Worm (Caenorhabditis elegans) whole organism, mixed stage, embryonic: ENCODE results near the gene ugt-11.

ENCODE experiments used
- M03D4.4 ChIP-seq: sonication (generic microtip); optimal IDR thresholded peaks from 2 replicates; lab custom pipeline; 2017; ENCODE audit warnings: mild to moderate bottlenecking, missing genetic modification characterization, missing compliant biosample characterization
- bed-3 ChIP-seq: fragments of 200-800 bp; sonication (Bioruptor generic); optimal IDR thresholded peaks from 3 replicates; lab custom pipeline; 2018; ENCODE audit warnings: mild to moderate bottlenecking, missing genetic modification characterization, moderate library complexity, missing compliant biosample characterization
- blmp-1 ChIP-seq: fragments of 150-350 bp; optimal IDR thresholded peaks from 2 replicates; lab custom pipeline; 2014; ENCODE audit warnings: missing biosample characterization, missing genetic modification characterization
- ceh-39 ChIP-seq: fragments of 150-350 bp; optimal IDR thresholded peaks from 2 replicates; lab custom pipeline; 2014; ENCODE audit warnings: missing biosample characterization, missing genetic modification characterization
- ceh-43 ChIP-seq: fragments of 200-800 bp; sonication (Bioruptor generic); optimal IDR thresholded peaks from 2 replicates; lab custom pipeline; 2018; ENCODE audit warnings: mild to moderate bottlenecking, missing genetic modification characterization, moderate library complexity, missing compliant biosample characterization
- ces-1 ChIP-seq: fragments of 150-350 bp; optimal IDR thresholded peaks from 2 replicates; lab custom pipeline; 2014; ENCODE audit warnings: missing biosample characterization, missing genetic modification reagents, missing genetic modification characterization
- cnd-1 ChIP-seq: fragments of 200-800 bp; sonication (Bioruptor generic); optimal IDR thresholded peaks from 2 replicates; lab custom pipeline; 2018; ENCODE audit warnings: mild to moderate bottlenecking, missing genetic modification characterization, missing compliant biosample characterization
- drap-1 ChIP-seq: fragments of 200-800 bp; sonication (Bioruptor generic); optimal IDR thresholded peaks from 3 replicates; lab custom pipeline; 2018; ENCODE audit warnings: mild to moderate bottlenecking, missing genetic modification characterization, missing compliant biosample characterization
- elt-1 ChIP-seq: sonication (generic microtip); optimal IDR thresholded peaks from 2 replicates; lab custom pipeline; 2017; ENCODE audit warnings: missing genetic modification characterization, mild to moderate bottlenecking, missing compliant biosample characterization, antibody characterized with exemption, moderate library complexity, borderline replicate concordance; ENCODE audit not compliant: insufficient read depth
- elt-3 ChIP-seq: fragments of 150-350 bp; optimal IDR thresholded peaks from 2 replicates; lab custom pipeline; 2014; ENCODE audit warnings: missing biosample characterization, missing genetic modification characterization
- flh-1 ChIP-seq: fragments of 200-800 bp; sonication (Bioruptor generic); optimal IDR thresholded peaks from 2 replicates; lab custom pipeline; 2018; ENCODE audit warnings: mild to moderate bottlenecking, missing genetic modification characterization, moderate library complexity, missing compliant biosample characterization
- ham-2 ChIP-seq: fragments of 200-800 bp; sonication (Bioruptor generic); optimal IDR thresholded peaks from 2 replicates; lab custom pipeline; 2018; ENCODE audit warnings: mild to moderate bottlenecking, missing genetic modification characterization, missing compliant biosample characterization
- hlh-1 ChIP-seq: fragments of 150-350 bp; optimal IDR thresholded peaks from 2 replicates; lab custom pipeline; 2014; ENCODE audit warnings: missing biosample characterization, missing genetic modification reagents, missing genetic modification characterization
- lin-13 ChIP-seq: fragments of 150-350 bp; optimal IDR thresholded peaks from 2 replicates; lab custom pipeline; 2014; ENCODE audit warnings: missing biosample characterization, missing genetic modification characterization
- lin-32 ChIP-seq: fragments of 200-800 bp; sonication (Bioruptor generic); optimal IDR thresholded peaks from 2 replicates; lab custom pipeline; 2018; ENCODE audit warnings: mild to moderate bottlenecking, missing genetic modification characterization, missing compliant biosample characterization
- lsy-2 ChIP-seq: fragments of 150-350 bp; optimal IDR thresholded peaks from 2 replicates; lab custom pipeline; 2014; ENCODE audit warnings: missing biosample characterization, missing genetic modification characterization
- mab-5 ChIP-seq: fragments of 150-350 bp; optimal IDR thresholded peaks from 2 replicates; lab custom pipeline; 2014; ENCODE audit warnings: missing biosample characterization, missing genetic modification characterization
- mep-1 ChIP-seq: fragments of 150-350 bp; optimal IDR thresholded peaks from 2 replicates; lab custom pipeline; 2017; ENCODE audit warnings: missing biosample characterization, missing genetic modification reagents, missing genetic modification characterization, inconsistent platforms
- mls-2 ChIP-seq: sonication (generic microtip); optimal IDR thresholded peaks from 2 replicates; lab custom pipeline; 2016; ENCODE audit warnings: mild to moderate bottlenecking, missing genetic modification characterization, moderate library complexity, missing compliant biosample characterization
- nhr-12 ChIP-seq: fragments of 150-350 bp; optimal IDR thresholded peaks from 2 replicates; lab custom pipeline; 2014; ENCODE audit warnings: missing biosample characterization, missing genetic modification characterization
- nhr-2 ChIP-seq: fragments of 150-350 bp; optimal IDR thresholded peaks from 2 replicates; lab custom pipeline; 2014; ENCODE audit warnings: missing biosample characterization, missing genetic modification characterization
- nhr-237 ChIP-seq: fragments of 150-350 bp; optimal IDR thresholded peaks from 2 replicates; lab custom pipeline; 2014; ENCODE audit warnings: missing biosample characterization, missing genetic modification characterization
- nhr-28 ChIP-seq: fragments of 150-350 bp; optimal IDR thresholded peaks from 2 replicates; lab custom pipeline; 2014; ENCODE audit warnings: missing biosample characterization, missing genetic modification characterization
- nhr-76 ChIP-seq: sonication (generic microtip); optimal IDR thresholded peaks from 2 replicates; lab custom pipeline; 2017; ENCODE audit warnings: missing biosample characterization, missing genetic modification characterization
- pha-4 ChIP-seq: fragments of 150-350 bp; optimal IDR thresholded peaks from 2 replicates; lab custom pipeline; 2018; ENCODE audit warnings: missing biosample characterization, missing genetic modification reagents, missing genetic modification characterization
- sem-2 ChIP-seq: fragments of 200-800 bp; sonication (Bioruptor generic); optimal IDR thresholded peaks from 2 replicates; lab custom pipeline; 2018; ENCODE audit warnings: mild to moderate bottlenecking, missing genetic modification characterization, missing compliant biosample characterization
- snpc-4 ChIP-seq: fragments of 150-350 bp; optimal IDR thresholded peaks from 2 replicates; lab custom pipeline; 2014; ENCODE audit warnings: missing biosample characterization, missing genetic modification characterization
- sptf-1 ChIP-seq: sonication (generic microtip); optimal IDR thresholded peaks from 2 replicates; lab custom pipeline; 2017; ENCODE audit warnings: mild to moderate bottlenecking, missing genetic modification characterization, moderate library complexity, missing compliant biosample characterization
- tbx-8 ChIP-seq: fragments of 200-800 bp; sonication (Bioruptor generic); optimal IDR thresholded peaks from 2 replicates; lab custom pipeline; 2018; ENCODE audit warnings: mild to moderate bottlenecking, missing genetic modification characterization, moderate library complexity, missing compliant biosample characterization
- unc-120 ChIP-seq: sonication (generic microtip); optimal IDR thresholded peaks from 2 replicates; lab custom pipeline; 2017; ENCODE audit warnings: missing genetic modification characterization, missing compliant biosample characterization; ENCODE audit not compliant: poor library complexity, severe bottlenecking
- unc-39 ChIP-seq: fragments of 150-350 bp; optimal IDR thresholded peaks from 2 replicates; lab custom pipeline; 2014; ENCODE audit warnings: missing biosample characterization, missing genetic modification characterization
- zip-8 ChIP-seq: fragments of 150-350 bp; optimal IDR thresholded peaks from 2 replicates; lab custom pipeline; 2014; ENCODE audit warnings: missing biosample characterization, missing genetic modification characterization
- ztf-11 ChIP-seq: fragments of 150-350 bp; optimal IDR thresholded peaks from 2 replicates; lab custom pipeline; 2014; ENCODE audit warnings: missing biosample characterization, missing genetic modification characterization

Gene ugt-11

DNA sequence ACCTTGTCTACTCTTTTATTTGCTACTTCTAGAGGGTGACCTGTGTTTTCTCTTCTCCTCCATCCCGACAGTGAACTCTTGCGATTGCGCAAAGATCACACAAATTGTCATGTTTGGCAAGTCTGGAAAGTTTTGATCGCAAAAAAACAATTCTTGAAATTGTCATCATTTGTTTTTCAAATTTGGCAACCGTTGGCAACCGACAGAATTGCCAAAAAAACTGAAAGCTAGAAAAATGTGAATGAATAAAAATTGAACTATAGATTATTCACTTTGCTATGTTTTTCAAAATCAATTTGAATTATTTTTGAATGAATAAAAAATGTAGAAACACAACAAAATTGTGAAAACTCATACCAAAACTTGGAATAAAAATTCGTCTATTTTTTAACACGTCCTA, at the start of gene ugt-11:
Gene ugt-11 (minus strand): TSS at position 101 of the 400 bp plus-strand sequence.
- TF ChIP-seq mab-5 (tag; lab: Kevin White, UChicago) (no peak), mls-2 (tag; lab: Kevin White, UChicago) (no peak), ztf-11 (tag; lab: Kevin White, UChicago) (no peak), elt-3 (tag; lab: Kevin White, UChicago) (no peak), unc-120 (tag; lab: Kevin White, UChicago) (no peak), hlh-1 (tag; lab: Kevin White, UChicago) (no peak), nhr-237 (tag; lab: Kevin White, UChicago) (no peak), lsy-2 (tag; lab: Kevin White, UChicago) (no peak), nhr-12 (tag; lab: Kevin White, UChicago) (no peak), mep-1 (no peak), cnd-1 (tag; lab: Kevin White, UChicago) (no peak), lin-32 (GFP tag; lab: Kevin White, UChicago) (no peak), bed-3 (GFP tag; lab: Kevin White, UChicago) (no peak), lin-13 (tag; lab: Kevin White, UChicago) (no peak), drap-1 (GFP tag; lab: Kevin White, UChicago) (no peak), zip-8 (tag; lab: Kevin White, UChicago) (no peak), ceh-43 (no peak), unc-39 (no peak), ces-1 (GFP tag; lab: Kevin White, UChicago) (no peak), flh-1 (GFP tag; lab: Kevin White, UChicago) (no peak)

DNA sequence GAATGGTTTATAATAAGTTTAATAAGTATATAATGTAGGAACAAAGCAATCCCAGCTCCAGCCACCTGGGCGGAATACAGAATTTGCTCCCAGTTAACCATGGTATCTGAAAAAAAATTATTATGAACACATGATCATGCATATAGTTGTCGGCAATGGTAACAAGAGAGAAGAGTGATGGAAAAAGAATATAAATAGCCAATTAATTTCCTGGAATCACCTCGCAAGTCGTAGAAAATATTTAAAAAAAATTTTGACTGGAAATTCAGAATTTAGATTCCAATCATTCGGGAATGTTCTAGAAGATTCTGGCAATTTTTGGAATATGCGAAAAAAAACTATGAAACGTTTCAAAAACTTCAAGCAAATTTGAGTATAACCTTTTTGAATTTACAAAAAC, 49.3 kb upstream of the ugt-11 start, which contains the start of gene str-211:
Gene str-211 (minus strand): TSS at position 101 of the 400 bp plus-strand sequence.
- TF ChIP-seq mep-1, result no peak
- no peak for TF ChIP-seq sptf-1
- TF ChIP-seq drap-1 (GFP tag; lab: Kevin White, UChicago), result no peak
- no peak for TF ChIP-seq nhr-237 (tag; lab: Kevin White, UChicago)
- no peak for TF ChIP-seq flh-1 (GFP tag; lab: Kevin White, UChicago)
- TF ChIP-seq, all 35 proteins: peak for 0

DNA sequence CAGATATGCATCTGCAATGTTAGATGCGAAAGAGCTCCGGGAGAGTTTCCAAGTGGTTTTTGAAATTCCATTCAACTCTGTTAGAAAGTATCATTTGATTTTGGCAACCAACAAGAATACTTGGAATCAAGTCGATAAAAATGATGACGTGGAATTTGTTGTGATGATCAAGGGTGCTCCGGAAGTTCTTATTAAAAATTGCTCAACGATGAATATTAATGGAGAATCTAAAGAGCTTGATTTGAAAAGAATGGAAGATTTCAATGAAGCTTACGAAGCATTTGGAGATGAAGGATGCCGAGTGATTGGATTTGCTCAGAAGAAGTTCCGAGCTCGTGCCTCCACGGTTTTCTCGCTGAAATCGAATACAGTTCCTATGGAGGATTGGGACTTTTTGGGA, 42.5 kb upstream of the ugt-11 start:
- TF ChIP-seq sem-2 (no peak), flh-1 (GFP tag; lab: Kevin White, UChicago) (no peak), nhr-12 (tag; lab: Kevin White, UChicago) (no peak), ceh-43 (no peak), lsy-2 (tag; lab: Kevin White, UChicago) (no peak), zip-8 (tag; lab: Kevin White, UChicago) (no peak), mab-5 (tag; lab: Kevin White, UChicago) (no peak), tbx-8 (no peak), mep-1 (no peak), nhr-237 (tag; lab: Kevin White, UChicago) (no peak), ceh-39 (no peak), elt-1 (tag; lab: Kevin White, UChicago) (no peak), sptf-1 (no peak), ham-2 (no peak), bed-3 (GFP tag; lab: Kevin White, UChicago) (no peak), unc-120 (tag; lab: Kevin White, UChicago) (no peak), elt-3 (tag; lab: Kevin White, UChicago) (no peak), drap-1 (GFP tag; lab: Kevin White, UChicago) (no peak), nhr-28 (no peak)

- TF ChIP-seq lin-32 (GFP tag; lab: Kevin White, UChicago) (no peak), bed-3 (GFP tag; lab: Kevin White, UChicago) (no peak), sem-2 (no peak), blmp-1 (no peak), M03D4.4 (tag; lab: Kevin White, UChicago) (no peak), nhr-237 (tag; lab: Kevin White, UChicago) (no peak), elt-3 (tag; lab: Kevin White, UChicago) (no peak), unc-39 (no peak), lsy-2 (tag; lab: Kevin White, UChicago) (no peak), nhr-76 (no peak), zip-8 (tag; lab: Kevin White, UChicago) (no peak), hlh-1 (tag; lab: Kevin White, UChicago) (no peak), mab-5 (tag; lab: Kevin White, UChicago) (no peak), sptf-1 (no peak)
- TF ChIP-seq, all 35 proteins: peak for 0
These were observed 40.2 kb upstream of the ugt-11 start for ce11 chrV:4935096-4935495.

- TF ChIP-seq ces-1 (GFP tag; lab: Kevin White, UChicago), result no peak
- no peak for TF ChIP-seq hlh-1 (tag; lab: Kevin White, UChicago)
- TF ChIP-seq cnd-1 (tag; lab: Kevin White, UChicago), result no peak
- no peak for TF ChIP-seq flh-1 (GFP tag; lab: Kevin White, UChicago)
- TF ChIP-seq tbx-8, result no peak
- no peak for TF ChIP-seq ceh-43
- no peak for TF ChIP-seq elt-1 (tag; lab: Kevin White, UChicago)
- no peak for TF ChIP-seq nhr-2 (tag; lab: Kevin White, UChicago)
- TF ChIP-seq pha-4 (tag; lab: Kevin White, UChicago), result no peak
- no peak for TF ChIP-seq snpc-4 (tag; lab: Kevin White, UChicago)
- no peak for TF ChIP-seq sem-2
- no peak for TF ChIP-seq blmp-1
- TF ChIP-seq lin-13 (tag; lab: Kevin White, UChicago), result no peak
These were observed 39.5 kb upstream of the ugt-11 start, which contains the start of gene catp-2 for ce11 chrV:4934406-4934805. TSS of gene catp-2 (plus strand) at chrV:4934706.
